Worm (Caenorhabditis elegans) whole organism, young adult: ENCODE measurements around the gene zip-8.

Experiments used
- B0261.1 ChIP-seq: sonication (generic microtip); optimal IDR thresholded peaks from 2 replicates; lab custom pipeline; 2016; ENCODE audit warnings: mild to moderate bottlenecking, missing genetic modification characterization, moderate library complexity, missing compliant biosample characterization
- F23B12.7 ChIP-seq: sonication (generic microtip); optimal IDR thresholded peaks from 2 replicates; lab custom pipeline; 2017; ENCODE audit warnings: missing genetic modification characterization, mild to moderate bottlenecking, missing compliant biosample characterization, antibody characterized with exemption, moderate library complexity; ENCODE audit not compliant: insufficient read depth
- F39B2.1 ChIP-seq: fragments of 200-800 bp; sonication (Bioruptor generic); IDR thresholded peaks from 2 replicates; pipeline ENCODE4 v1.3.6; 2022; ENCODE audit warnings: missing genetic modification reagents, missing genetic modification characterization, missing compliant biosample characterization
- F49E8.2 ChIP-seq: sonication (generic microtip); optimal IDR thresholded peaks from 3 replicates; lab custom pipeline; 2017; ENCODE audit warnings: missing genetic modification characterization, mild to moderate bottlenecking, missing compliant biosample characterization, antibody characterized with exemption, moderate library complexity; ENCODE audit not compliant: insufficient read depth
- F57C9.4 ChIP-seq: sonication (generic microtip); optimal IDR thresholded peaks from 2 replicates; lab custom pipeline; 2017; ENCODE audit warnings: mild to moderate bottlenecking, missing genetic modification characterization, missing compliant biosample characterization
- Y53F4B.3 ChIP-seq: fragments of 200-800 bp; sonication (Bioruptor generic); IDR thresholded peaks from 2 replicates; pipeline ENCODE4 v1.3.6; 2022; ENCODE audit warnings: missing genetic modification reagents, missing genetic modification characterization, missing compliant biosample characterization
- ama-1 ChIP-seq, 3 experiments: fragments of 150-350 bp in 1 of 3; sonication (generic microtip) in 2 of 3; optimal IDR thresholded peaks; 2 replicates each; lab custom pipeline; 2014 to 2018; ENCODE audit warnings: missing biosample characterization in 2 of 3, missing genetic modification characterization in 2 of 3, missing genetic modification reagents in 2 of 3
- aptf-2 ChIP-seq: fragments of 200-800 bp; sonication (Bioruptor generic); conservative IDR thresholded peaks from 2 replicates; pipeline ENCODE4 v1.3.6; 2022; ENCODE audit warnings: missing genetic modification reagents, missing genetic modification characterization, missing compliant biosample characterization
- athp-1 ChIP-seq: sonication (generic microtip); optimal IDR thresholded peaks from 2 replicates; lab custom pipeline; 2017; ENCODE audit warnings: mild to moderate bottlenecking, missing genetic modification characterization, missing compliant biosample characterization
- attf-3 ChIP-seq: fragments of 200-800 bp; sonication (Bioruptor generic); conservative IDR thresholded peaks from 2 replicates; pipeline ENCODE4 v1.3.6; 2022; ENCODE audit warnings: missing genetic modification reagents, missing genetic modification characterization, missing compliant biosample characterization
- bed-1 ChIP-seq: fragments of 200-800 bp; sonication (Bioruptor generic); IDR thresholded peaks from 2 replicates; pipeline ENCODE4 v1.3.6; 2022; ENCODE audit warnings: missing genetic modification reagents, missing genetic modification characterization, missing compliant biosample characterization
- cebp-1 ChIP-seq, 2 experiments: fragments of 200-800 bp in 1 of 2; sonication (Bioruptor generic) in 1 of 2; sonication (generic microtip) in 1 of 2; IDR thresholded peaks in 1 of 2; optimal IDR thresholded peaks in 1 of 2; 2 replicates each; pipeline versions ENCODE4 v1.3.6 to Lab custom; 2017 to 2022; ENCODE audit warnings: missing compliant biosample characterization in 2 of 2, missing genetic modification characterization in 2 of 2, mild to moderate bottlenecking in 1 of 2, missing genetic modification reagents in 1 of 2, moderate library complexity in 1 of 2
- cebp-2 ChIP-seq: fragments of 200-800 bp; sonication (Bioruptor generic); IDR thresholded peaks from 2 replicates; pipeline ENCODE4 v1.3.6; 2022; ENCODE audit warnings: missing genetic modification characterization, missing compliant biosample characterization
- chd-7 ChIP-seq: sonication (generic microtip); optimal IDR thresholded peaks from 2 replicates; lab custom pipeline; 2016; ENCODE audit warnings: mild to moderate bottlenecking, missing genetic modification characterization, moderate library complexity, missing compliant biosample characterization
- egl-18 ChIP-seq: fragments of 200-800 bp; sonication (Bioruptor generic); IDR thresholded peaks from 2 replicates; pipeline ENCODE4 v1.3.6; 2022; ENCODE audit warnings: missing genetic modification reagents, missing genetic modification characterization, missing compliant biosample characterization
- egrh-3 ChIP-seq: fragments of 200-800 bp; sonication (Bioruptor generic); IDR thresholded peaks from 2 replicates; pipeline ENCODE4 v1.3.6; 2022; ENCODE audit warnings: missing genetic modification reagents, missing genetic modification characterization, missing compliant biosample characterization
- gei-17 ChIP-seq: fragments of 200-800 bp; sonication (Bioruptor generic); optimal IDR thresholded peaks from 2 replicates; lab custom pipeline; 2018; ENCODE audit warnings: mild to moderate bottlenecking, missing genetic modification characterization, missing compliant biosample characterization
- him-1 ChIP-seq: sonication (generic microtip); optimal IDR thresholded peaks from 2 replicates; lab custom pipeline; 2016; ENCODE audit warnings: missing genotype, missing genetic modification reagents, missing genetic modification characterization, missing compliant biosample characterization
- hlh-12 ChIP-seq: sonication (generic microtip); optimal IDR thresholded peaks from 2 replicates; lab custom pipeline; 2016; ENCODE audit warnings: missing genetic modification characterization, missing compliant biosample characterization
- hmg-20 ChIP-seq: fragments of 200-800 bp; sonication (Bioruptor generic); IDR thresholded peaks from 2 replicates; pipeline ENCODE4 v1.3.6; 2022; ENCODE audit warnings: missing genetic modification reagents, missing genetic modification characterization, missing compliant biosample characterization
- lag-1 ChIP-seq: fragments of 200-800 bp; sonication (Bioruptor generic); IDR thresholded peaks from 2 replicates; pipeline ENCODE4 v1.3.6; 2022; ENCODE audit warnings: missing genetic modification reagents, missing genetic modification characterization, missing compliant biosample characterization
- lin-26 ChIP-seq: fragments of 200-800 bp; sonication (Bioruptor generic); IDR thresholded peaks from 2 replicates; pipeline ENCODE4 v1.3.6; 2022; ENCODE audit warnings: missing genetic modification reagents, missing genetic modification characterization, missing compliant biosample characterization
- lin-35 ChIP-seq, 3 experiments: fragments of 150-350 bp in 2 of 3; sonication (generic microtip) in 1 of 3; optimal IDR thresholded peaks; 2 replicates each; lab custom pipeline; 2014 to 2018; ENCODE audit warnings: missing biosample characterization in 3 of 3, missing genetic modification characterization in 3 of 3, missing genetic modification reagents in 3 of 3
- lin-40 ChIP-seq: sonication (generic microtip); optimal IDR thresholded peaks from 2 replicates; lab custom pipeline; 2016; ENCODE audit warnings: missing genetic modification characterization, mild to moderate bottlenecking, missing compliant biosample characterization, missing genotype, missing genetic modification reagents
- madf-3 ChIP-seq: fragments of 200-800 bp; sonication (Bioruptor generic); IDR thresholded peaks from 2 replicates; pipeline ENCODE4 v1.3.6; 2022; ENCODE audit warnings: missing genetic modification reagents, missing genetic modification characterization, missing compliant biosample characterization
- rpc-1 ChIP-seq, 2 experiments: fragments of 150-350 bp in 1 of 2; sonication (generic microtip) in 1 of 2; optimal IDR thresholded peaks; 2 replicates each; lab custom pipeline; 2014 to 2018; ENCODE audit warnings: missing biosample characterization in 1 of 2, missing genetic modification characterization in 1 of 2, missing genetic modification reagents in 1 of 2, missing genotype in 1 of 2
- snpc-1.1 ChIP-seq: sonication (generic microtip); optimal IDR thresholded peaks from 2 replicates; lab custom pipeline; 2017; ENCODE audit warnings: missing genetic modification characterization, mild to moderate bottlenecking, missing compliant biosample characterization, antibody characterized with exemption, moderate library complexity, missing genotype, missing genetic modification reagents; ENCODE audit not compliant: insufficient read depth
- snpc-4 ChIP-seq, 5 experiments: fragments of 150-350 bp in 1 of 5; sonication (generic microtip) in 4 of 5; optimal IDR thresholded peaks; 2 replicates each; lab custom pipeline; 2014 to 2018; ENCODE audit warnings: missing genetic modification characterization in 5 of 5, missing biosample characterization in 3 of 5, antibody characterized with exemption in 2 of 5, mild to moderate bottlenecking in 2 of 5, missing compliant biosample characterization in 2 of 5, missing genotype in 2 of 5, moderate library complexity in 2 of 5, missing genetic modification reagents in 1 of 5
- tbp1 ChIP-seq: fragments of 200-800 bp; sonication (Bioruptor generic); optimal IDR thresholded peaks from 2 replicates; lab custom pipeline; 2018; ENCODE audit warnings: mild to moderate bottlenecking, missing genetic modification characterization, missing compliant biosample characterization
- zfh-2 ChIP-seq: fragments of 200-800 bp; sonication (Bioruptor generic); conservative IDR thresholded peaks from 2 replicates; pipeline ENCODE4 v1.3.6; 2022; ENCODE audit warnings: missing genetic modification reagents, missing genetic modification characterization, missing compliant biosample characterization
- ztf-25 ChIP-seq: fragments of 200-800 bp; sonication (Bioruptor generic); IDR thresholded peaks from 2 replicates; pipeline ENCODE4 v1.3.6; 2022; ENCODE audit warnings: missing genetic modification reagents, missing genetic modification characterization, missing compliant biosample characterization

Gene zip-8

DNA sequence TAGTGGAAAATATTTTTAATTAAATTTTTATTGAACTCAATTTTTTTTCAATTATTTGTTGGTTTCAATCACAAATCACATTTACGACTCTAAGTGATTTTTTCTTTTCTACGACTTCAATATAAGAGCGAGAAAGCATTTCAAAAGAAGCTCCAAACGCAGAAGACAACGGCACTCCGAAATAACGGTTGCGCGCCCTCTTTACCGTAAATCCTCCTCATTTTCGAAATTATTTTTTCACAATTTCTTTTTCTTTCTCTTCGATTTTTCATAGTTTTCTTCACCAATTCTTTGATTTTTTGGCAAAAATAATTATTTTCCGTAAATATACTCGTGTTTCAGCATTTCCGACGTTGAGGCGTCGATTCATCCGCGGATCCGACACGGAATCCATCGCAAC, 25.4 kb downstream of the zip-8 start:
- peak; percentile 79 for TF ChIP-seq attf-3 (GFP tag; lab: Robert Waterston, UW)

DNA sequence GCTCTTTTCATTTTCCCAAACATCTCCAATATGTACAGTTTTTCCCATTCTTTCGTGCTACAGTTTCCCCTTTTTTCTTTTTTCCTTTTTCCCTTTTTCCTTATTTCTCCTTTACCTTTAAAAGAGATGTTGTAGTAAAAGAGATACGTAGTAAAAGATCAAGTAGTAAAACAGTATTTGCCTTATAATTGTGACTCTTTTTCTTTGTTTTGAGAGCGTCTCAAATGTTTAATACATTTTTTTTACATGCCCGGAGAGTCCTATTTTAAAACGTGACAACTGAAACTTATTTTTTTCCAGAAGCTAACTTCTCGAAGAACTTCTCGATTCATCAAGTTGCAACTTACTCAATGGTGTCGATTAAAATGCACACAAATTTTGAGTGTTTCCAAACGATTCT, 29.1 kb downstream of the zip-8 start, which contains the start of gene F23F12.12:
Gene F23F12.12 (plus strand): TSS at position 301 of the 400 bp plus-strand sequence.
- TF ChIP-seq madf-3 (GFP tag; lab: Robert Waterston, UW) (no peak), bed-1 (GFP tag; lab: Robert Waterston, UW) (no peak)

DNA sequence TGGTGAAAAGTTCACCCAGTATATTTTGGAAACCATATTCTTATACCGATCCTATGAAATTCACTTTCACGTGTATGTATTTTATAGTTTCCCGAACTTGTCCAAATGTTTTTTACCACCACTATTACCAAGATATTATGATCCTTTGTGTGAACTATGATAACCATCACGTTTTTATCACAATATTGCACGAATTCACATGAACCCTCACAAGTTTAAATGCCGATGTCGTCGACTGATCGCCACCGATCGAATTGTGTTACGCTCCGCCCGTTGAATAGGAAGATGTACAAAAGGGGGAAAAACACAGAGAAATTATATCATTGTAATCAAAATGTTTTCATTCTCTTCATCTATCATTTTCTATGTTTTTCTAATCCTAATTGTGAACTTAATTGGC, 29.6 kb downstream of the zip-8 start:
- TF ChIP-seq lag-1 (GFP tag; lab: Robert Waterston, UW) (no peak), aptf-2 (no peak), hlh-12 (tag; lab: Kevin White, UChicago) (no peak), snpc-1.1 (no peak), ama-1 (optimal IDR thresholded peaks at IDR 0.05; lab: Kevin White, UChicago) (no peak), ama-1 (GFP tag; optimal IDR thresholded peaks at IDR 0.05; lab: Kevin White, UChicago) (no peak)

DNA sequence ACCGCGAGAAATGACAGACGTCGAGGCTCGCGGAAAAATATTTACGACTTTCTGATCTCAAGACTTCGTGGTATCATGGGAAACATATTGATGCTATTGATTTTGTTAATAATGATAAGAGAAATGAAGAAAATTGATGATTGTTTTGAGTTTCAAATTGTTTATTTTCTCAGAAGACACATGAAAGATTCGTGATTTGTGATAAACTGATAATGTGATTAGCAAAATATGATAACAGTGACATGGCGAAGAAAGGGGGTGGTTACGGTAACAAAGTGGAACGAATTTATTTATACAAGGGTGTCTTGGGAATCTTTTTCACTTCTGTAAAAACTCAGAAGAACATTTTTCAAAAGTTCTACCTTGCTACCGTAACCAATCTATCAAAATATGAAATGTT, 30.5 kb downstream of the zip-8 start:
- no peak for TF ChIP-seq egl-18 (GFP tag; lab: Robert Waterston, UW)
- peak; percentile 46 for TF ChIP-seq lin-26 (GFP tag; lab: Robert Waterston, UW)
- TF ChIP-seq lin-35 (GFP tag; optimal IDR thresholded peaks at IDR 0.05; lab: Kevin White, UChicago) = no peak

DNA sequence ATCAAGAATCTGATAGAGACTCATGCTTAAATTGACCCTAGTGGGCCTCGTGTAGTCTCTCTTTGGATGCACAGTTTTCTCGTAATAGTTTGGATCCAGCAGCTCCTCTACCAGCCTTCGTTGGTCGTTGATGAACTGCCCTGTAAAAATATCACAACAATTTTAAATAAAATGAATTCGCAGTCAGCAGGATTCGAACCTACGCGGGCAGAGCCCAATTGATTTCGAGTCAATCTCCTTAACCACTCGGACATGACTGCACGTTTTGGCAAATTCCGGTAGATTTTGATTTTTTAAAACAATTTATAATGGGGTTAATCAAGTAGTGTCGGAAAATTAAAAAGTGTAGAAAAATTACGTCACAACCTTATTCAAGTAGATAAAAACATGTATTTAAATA, 35.0 kb downstream of the zip-8 start:
- peak; percentile 36; the same call in 1 of the 2 replicates for TF ChIP-seq ztf-25 (GFP tag; lab: Robert Waterston, UW)
- TF ChIP-seq tbp1 (GFP tag; lab: Kevin White, UChicago) = peak; percentile 81
- peak; percentile 73 for TF ChIP-seq lin-26 (GFP tag; lab: Robert Waterston, UW)
- TF ChIP-seq F23B12.7 = peak; percentile 33
- TF ChIP-seq him-1 = peak; percentile 70
- TF ChIP-seq B0261.1 = peak; percentile 56
- TF ChIP-seq rpc-1 (optimal IDR thresholded peaks at IDR 0.05; lab: Kevin White, UChicago) = peak; percentile 44
- TF ChIP-seq rpc-1 (tag; optimal IDR thresholded peaks at IDR 0.05; lab: Kevin White, UChicago) = peak; percentile 75

DNA sequence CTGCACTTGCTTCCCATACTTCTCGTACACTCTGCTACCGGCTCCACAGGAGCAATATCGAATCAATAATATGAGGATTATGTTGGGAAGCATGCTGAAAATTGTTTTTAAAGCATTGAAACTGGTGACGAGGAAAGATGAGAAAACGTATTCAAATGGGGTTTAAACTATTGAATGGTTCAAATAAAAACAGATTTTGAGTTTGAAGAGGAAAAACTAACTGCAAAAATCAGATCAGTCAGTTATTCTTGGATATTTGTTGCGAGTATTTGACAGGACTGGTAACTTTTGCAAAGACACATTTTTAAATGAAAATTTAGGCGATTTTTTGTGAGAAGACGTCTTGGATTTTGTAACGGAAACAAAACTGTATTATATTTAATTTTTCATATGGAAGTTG, 35.9 kb downstream of the zip-8 start, which contains the start of gene acr-5:
Gene acr-5 (minus strand): TSS at position 101 of the 400 bp plus-strand sequence.
- TF ChIP-seq F57C9.4 (tag; lab: Kevin White, UChicago) (no peak), ama-1 (optimal IDR thresholded peaks at IDR 0.05; lab: Kevin White, UChicago) (no peak), ama-1 (GFP tag; optimal IDR thresholded peaks at IDR 0.05; lab: Kevin White, UChicago) (no peak), cebp-1 (GFP tag; IDR thresholded peaks at IDR 0.05; lab: Robert Waterston, UW) (no peak), cebp-1 (tag; optimal IDR thresholded peaks at IDR 0.05; lab: Kevin White, UChicago) (no peak), lin-40 (tag; lab: Kevin White, UChicago) (no peak)
- TF ChIP-seq, all 124 proteins: peak for 0

DNA sequence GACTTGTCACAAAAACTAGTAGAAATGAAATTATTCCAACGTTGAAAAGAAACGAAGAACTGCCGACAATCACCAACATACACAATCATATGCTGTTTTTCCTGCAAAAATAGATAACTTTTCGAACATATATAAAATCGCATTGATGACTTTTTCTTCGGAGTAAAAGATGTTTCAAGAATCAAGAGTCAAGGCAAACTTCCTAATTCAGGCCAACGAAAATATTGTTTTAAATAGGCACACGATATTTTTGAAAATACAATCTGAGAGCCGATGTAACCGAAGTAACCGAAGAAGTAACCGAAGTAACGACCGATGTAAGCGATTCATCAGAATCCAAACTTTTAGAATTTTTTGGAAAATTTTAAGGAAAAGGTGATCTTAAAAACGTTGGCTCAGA, 41.2 kb downstream of the zip-8 start, which contains the start of gene C09E7.10:
Gene C09E7.10 (minus strand): TSS at position 101 of the 400 bp plus-strand sequence.
- TF ChIP-seq athp-1 (tag; lab: Kevin White, UChicago) = no peak
- no peak for TF ChIP-seq chd-7 (tag; lab: Kevin White, UChicago)
- no peak for TF ChIP-seq hmg-20
- TF ChIP-seq F39B2.1 = no peak
- no peak for TF ChIP-seq gei-17 (GFP tag; lab: Kevin White, UChicago)
- no peak for TF ChIP-seq cebp-1 (GFP tag; IDR thresholded peaks at IDR 0.05; lab: Robert Waterston, UW)
- no peak for TF ChIP-seq cebp-1 (tag; optimal IDR thresholded peaks at IDR 0.05; lab: Kevin White, UChicago)
- no peak for TF ChIP-seq Y53F4B.3 (GFP tag; lab: Robert Waterston, UW)
- TF ChIP-seq snpc-4 (GFP tag; optimal IDR thresholded peaks at IDR 0.05; lab: Kevin White, UChicago) = no peak
- no peak for TF ChIP-seq snpc-4 (tag; optimal IDR thresholded peaks at IDR 0.05; lab: Kevin White, UChicago)
- no peak for TF ChIP-seq zfh-2 (GFP tag; lab: Robert Waterston, UW)
- TF ChIP-seq F49E8.2 (tag; lab: Kevin White, UChicago) = no peak
- no peak for TF ChIP-seq egrh-3 (GFP tag; lab: Robert Waterston, UW)
- TF ChIP-seq hlh-12 (tag; lab: Kevin White, UChicago) = no peak
- no peak for TF ChIP-seq cebp-2
- TF ChIP-seq madf-3 (GFP tag; lab: Robert Waterston, UW) = no peak
- TF ChIP-seq, all 124 proteins: peak for 0
